Worm (Caenorhabditis elegans) whole organism, late embryonic: ENCODE measurements around the gene F36H9.2.

Experiments used
- F13H6.1 ChIP-seq: sonication (generic microtip); optimal IDR thresholded peaks from 2 replicates; lab custom pipeline; 2016; ENCODE audit warnings: missing genetic modification characterization, missing compliant biosample characterization
- ceh-48 ChIP-seq: sonication (generic microtip); optimal IDR thresholded peaks from 2 replicates; lab custom pipeline; 2016; ENCODE audit warnings: missing genetic modification characterization, inconsistent platforms, missing compliant biosample characterization
- ceh-6 ChIP-seq: fragments of 200-800 bp; sonication (Bioruptor generic); optimal IDR thresholded peaks from 2 replicates; lab custom pipeline; 2018; ENCODE audit warnings: mild to moderate bottlenecking, missing genetic modification characterization, missing compliant biosample characterization
- che-1 ChIP-seq: sonication (generic microtip); optimal IDR thresholded peaks from 2 replicates; lab custom pipeline; 2016; ENCODE audit warnings: mild to moderate bottlenecking, missing genetic modification characterization, missing compliant biosample characterization
- dmd-4 ChIP-seq: sonication (generic microtip); optimal IDR thresholded peaks from 2 replicates; lab custom pipeline; 2016; ENCODE audit warnings: borderline replicate concordance, missing genetic modification characterization, missing compliant biosample characterization
- elt-2 ChIP-seq: sonication (generic microtip); optimal IDR thresholded peaks from 2 replicates; lab custom pipeline; 2016; ENCODE audit warnings: missing genetic modification reagents, missing genetic modification characterization, missing compliant biosample characterization
- eyg-1 ChIP-seq: sonication (generic microtip); optimal IDR thresholded peaks from 2 replicates; lab custom pipeline; 2016; ENCODE audit warnings: missing genotype, missing genetic modification characterization, missing compliant biosample characterization
- fkh-6 ChIP-seq: sonication (generic microtip); optimal IDR thresholded peaks from 2 replicates; lab custom pipeline; 2016; ENCODE audit warnings: missing genetic modification characterization, missing compliant biosample characterization
- hlh-6 ChIP-seq: sonication (generic microtip); optimal IDR thresholded peaks from 2 replicates; lab custom pipeline; 2016; ENCODE audit warnings: missing genotype, missing genetic modification characterization, missing compliant biosample characterization
- hlh-8 ChIP-seq: sonication (generic microtip); optimal IDR thresholded peaks from 2 replicates; lab custom pipeline; 2016; ENCODE audit warnings: missing genotype, missing genetic modification characterization, missing compliant biosample characterization
- nhr-11 ChIP-seq: fragments of 150-350 bp; optimal IDR thresholded peaks from 2 replicates; lab custom pipeline; 2014; ENCODE audit warnings: missing biosample characterization, missing genetic modification characterization
- nhr-232 ChIP-seq: sonication (generic microtip); optimal IDR thresholded peaks from 2 replicates; lab custom pipeline; 2016; ENCODE audit warnings: missing genetic modification characterization, missing compliant biosample characterization
- npax-4 ChIP-seq: sonication (generic microtip); optimal IDR thresholded peaks from 2 replicates; lab custom pipeline; 2016; ENCODE audit warnings: missing genetic modification characterization, missing compliant biosample characterization
- odd-2 ChIP-seq: sonication (generic microtip); optimal IDR thresholded peaks from 2 replicates; lab custom pipeline; 2017; ENCODE audit warnings: antibody characterized with exemption, mild to moderate bottlenecking, missing genetic modification characterization, missing compliant biosample characterization
- pax-1 ChIP-seq: fragments of 150-350 bp; optimal IDR thresholded peaks from 2 replicates; lab custom pipeline; 2014; ENCODE audit warnings: missing biosample characterization, missing genetic modification characterization
- pha-4 ChIP-seq: fragments of 150-350 bp; optimal IDR thresholded peaks from 2 replicates; lab custom pipeline; 2018; ENCODE audit warnings: missing biosample characterization, missing genetic modification reagents, missing genetic modification characterization
- ref-2 ChIP-seq: sonication (generic microtip); optimal IDR thresholded peaks from 2 replicates; lab custom pipeline; 2016; ENCODE audit warnings: missing genetic modification characterization, missing compliant biosample characterization
- sdc-2 ChIP-seq: sonication (generic microtip); optimal IDR thresholded peaks from 2 replicates; lab custom pipeline; 2016; ENCODE audit warnings: missing genotype, missing genetic modification characterization, missing compliant biosample characterization
- syd-9 ChIP-seq: sonication (generic microtip); optimal IDR thresholded peaks from 2 replicates; lab custom pipeline; 2016; ENCODE audit warnings: mild to moderate bottlenecking, missing genetic modification characterization, moderate library complexity, missing compliant biosample characterization
- zip-5 ChIP-seq: sonication (generic microtip); optimal IDR thresholded peaks from 2 replicates; lab custom pipeline; 2016; ENCODE audit warnings: missing genetic modification characterization, missing compliant biosample characterization
- ztf-16 ChIP-seq: sonication (generic microtip); optimal IDR thresholded peaks from 2 replicates; lab custom pipeline; 2017; ENCODE audit warnings: missing genetic modification characterization, missing compliant biosample characterization

Gene F36H9.2

DNA sequence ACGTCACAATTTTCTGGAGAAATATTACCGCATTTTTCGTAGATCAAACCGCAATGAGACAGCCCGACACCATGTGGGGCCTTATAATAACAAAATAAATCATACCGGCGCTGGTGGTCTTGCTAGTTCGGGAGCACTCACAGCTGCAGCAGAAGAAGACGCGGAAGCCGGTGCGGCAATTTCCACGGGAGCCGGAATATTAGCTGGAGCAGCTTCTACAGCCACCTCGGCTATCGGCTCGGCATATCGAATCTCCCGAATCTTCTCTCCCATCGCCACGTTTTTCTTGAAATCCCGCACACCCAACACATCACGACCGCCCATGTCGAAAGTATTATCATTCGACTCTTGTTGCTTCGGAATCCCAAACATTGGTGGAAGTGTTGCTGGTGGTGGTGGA, 36.3 kb downstream of the F36H9.2 start:
- TF ChIP-seq ref-2 (tag; lab: Kevin White, UChicago): no peak
- TF ChIP-seq hlh-6 (tag; lab: Kevin White, UChicago): no peak
- TF ChIP-seq fkh-6: no peak
- no peak for TF ChIP-seq ceh-48 (tag; lab: Kevin White, UChicago)
- TF ChIP-seq npax-4 (tag; lab: Kevin White, UChicago): no peak
- TF ChIP-seq sdc-2: no peak
- no peak for TF ChIP-seq pax-1 (tag; lab: Kevin White, UChicago)
- no peak for TF ChIP-seq odd-2 (tag; lab: Kevin White, UChicago)
- TF ChIP-seq nhr-232 (tag; lab: Kevin White, UChicago): no peak
- no peak for TF ChIP-seq syd-9 (tag; lab: Kevin White, UChicago)
- TF ChIP-seq ceh-6: no peak
- no peak for TF ChIP-seq hlh-8 (tag; lab: Kevin White, UChicago)
- TF ChIP-seq zip-5 (tag; lab: Kevin White, UChicago): no peak
- no peak for TF ChIP-seq F13H6.1 (tag; lab: Kevin White, UChicago)
- no peak for TF ChIP-seq eyg-1 (tag; lab: Kevin White, UChicago)
- TF ChIP-seq pha-4 (tag; lab: Kevin White, UChicago): no peak
- no peak for TF ChIP-seq che-1 (tag; lab: Kevin White, UChicago)

DNA sequence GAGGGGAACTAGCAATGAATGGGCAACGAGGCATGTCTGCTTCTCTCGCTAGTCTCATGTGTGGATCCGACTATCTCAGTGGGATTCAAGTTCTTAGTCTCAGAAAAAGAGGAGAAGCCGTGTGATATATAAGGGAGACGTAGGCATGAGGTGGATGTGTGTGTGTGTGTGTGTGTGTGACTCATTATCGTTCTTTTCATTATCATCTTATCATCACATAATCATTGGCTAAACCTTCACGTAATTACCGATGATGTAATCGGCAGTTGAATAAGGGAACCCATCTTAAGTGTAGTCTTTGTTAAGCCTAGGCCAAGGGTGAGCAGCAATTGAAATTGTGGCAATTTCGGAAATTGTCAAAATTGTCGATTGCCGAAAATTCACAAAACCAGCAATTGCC, 41.7 kb downstream of the F36H9.2 start, which contains the start of gene Y32G9B.1:
Gene Y32G9B.1, minus strand, starts transcription at position 101 of the 400 bp plus-strand sequence.
- TF ChIP-seq elt-2 (tag; lab: Kevin White, UChicago) (peak; percentile 29), ztf-16 (tag; lab: Kevin White, UChicago) (no peak)

DNA sequence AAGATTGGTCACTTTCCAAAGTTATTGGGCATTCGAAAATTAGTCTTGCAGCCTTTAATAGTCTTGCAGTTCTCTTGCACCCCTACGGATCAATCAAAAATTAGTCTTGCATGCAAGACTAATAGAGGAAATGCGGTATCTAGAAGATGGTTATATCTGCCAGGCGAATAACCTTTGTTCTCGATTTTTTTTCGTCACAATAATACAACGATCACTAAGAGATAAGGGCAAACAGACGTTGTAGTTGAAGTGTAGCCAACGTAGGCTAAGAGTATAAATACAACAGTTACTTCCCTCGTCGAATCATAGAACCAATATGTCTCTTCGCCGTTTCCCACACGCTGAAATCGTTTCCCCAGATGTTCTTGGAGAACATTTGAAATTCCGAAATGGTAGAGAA, 53.5 kb downstream of the F36H9.2 start, which contains the start of gene T10B5.8:
Gene T10B5.8, plus strand, starts transcription at position 301 of the 400 bp plus-strand sequence.
- TF ChIP-seq dmd-4: no peak
- TF ChIP-seq nhr-11 (tag; lab: Kevin White, UChicago): no peak
